Worm (Caenorhabditis elegans): ENCODE data around the gene ttbk-8.2.

The ttbk-8.2 gene

DNA sequence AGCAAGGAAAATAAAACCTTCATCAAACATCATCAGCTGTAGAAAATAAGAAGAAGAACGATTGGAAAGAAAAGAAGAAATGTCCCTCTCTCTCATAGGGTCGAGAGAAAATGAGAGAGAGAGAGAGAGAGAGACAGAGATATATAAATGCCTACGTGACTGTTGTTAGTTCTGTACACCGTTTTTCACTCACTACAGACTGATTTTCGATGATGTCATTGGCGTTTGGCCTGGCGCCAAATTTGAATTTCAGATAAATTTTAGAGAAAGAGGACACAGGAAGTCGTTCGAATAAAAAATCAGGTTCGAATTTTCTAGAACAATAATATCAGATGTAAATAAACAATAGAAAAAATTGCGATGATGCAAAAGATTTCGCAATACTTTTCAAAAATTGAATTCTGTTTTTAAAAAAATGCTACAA, 24.2 kb downstream of the ttbk-8.2 start (continued):
- TF ChIP-seq unc-55 (GFP tag; optimal IDR thresholded peaks at IDR 0.05) = no peak

ce11 chrIV:5657126-5657666, 25.5 kb downstream of the ttbk-8.2 start:
- TF ChIP-seq zag-1 (tag; optimal IDR thresholded peaks at IDR 0.05) = peak; percentile 49
- peak; percentile 84 for TF ChIP-seq egl-27 (tag; optimal IDR thresholded peaks at IDR 0.05)
- peak; percentile 35 for TF ChIP-seq Y55F3AM.14 (GFP tag; optimal IDR thresholded peaks at IDR 0.05)
- no peak for TF ChIP-seq ZK546.5 (tag; optimal IDR thresholded peaks at IDR 0.05)
- TF ChIP-seq snpc-4 (tag; optimal IDR thresholded peaks at IDR 0.05) = no peak
- no peak for TF ChIP-seq mab-5 (tag; optimal IDR thresholded peaks at IDR 0.05)
- no peak for TF ChIP-seq ztf-1 (GFP tag; conservative IDR thresholded peaks at IDR 0.05)
- peak; percentile 76 for TF ChIP-seq C34F6.9 (tag; optimal IDR thresholded peaks at IDR 0.05)
- no peak for TF ChIP-seq aly-2 (tag; optimal IDR thresholded peaks at IDR 0.05)
- peak; percentile 58 to 71 for TF ChIP-seq mdl-1 (tag; optimal IDR thresholded peaks at IDR 0.05)
- peak; percentile 66 for TF ChIP-seq lin-13 (GFP tag; optimal IDR thresholded peaks at IDR 0.05)
- no peak for TF ChIP-seq nhr-12 (tag; optimal IDR thresholded peaks at IDR 0.05)
- no peak for TF ChIP-seq elt-3 (tag; optimal IDR thresholded peaks at IDR 0.05)
- no peak for TF ChIP-seq nhr-23 (tag; optimal IDR thresholded peaks at IDR 0.05)
- TF ChIP-seq skn-1 (tag; optimal IDR thresholded peaks at IDR 0.05) = peak; percentile 100
- TF ChIP-seq blmp-1 (tag; optimal IDR thresholded peaks at IDR 0.05; ENCODE audit: insufficient read depth) = peak; percentile 59
- TF ChIP-seq lsy-2 (tag; optimal IDR thresholded peaks at IDR 0.05) = peak; percentile 30 to 74
- peak; percentile 94 for TF ChIP-seq nhr-21 (tag; optimal IDR thresholded peaks at IDR 0.05)
- no peak for TF ChIP-seq unc-39 (tag; optimal IDR thresholded peaks at IDR 0.05)
- TF ChIP-seq sem-4 (tag; optimal IDR thresholded peaks at IDR 0.05) = peak; percentile 78
- no peak for TF ChIP-seq elt-1 (tag; optimal IDR thresholded peaks at IDR 0.05)
- peak; percentile 90 for TF ChIP-seq sma-3 (GFP tag; optimal IDR thresholded peaks at IDR 0.05)
- peak; percentile 20 for TF ChIP-seq ceh-82 (tag; optimal IDR thresholded peaks at IDR 0.05)
- TF ChIP-seq crh-2 (tag; optimal IDR thresholded peaks at IDR 0.05) = peak; percentile 54
- TF ChIP-seq fos-1 (tag; optimal IDR thresholded peaks at IDR 0.05) = peak; percentile 56
- TF ChIP-seq nhr-11 (tag; optimal IDR thresholded peaks at IDR 0.05) = no peak
- TF ChIP-seq gmeb-1 (tag; optimal IDR thresholded peaks at IDR 0.05) = peak; percentile 60
- TF ChIP-seq sma-9 (GFP tag; optimal IDR thresholded peaks at IDR 0.05) = peak; percentile 92
- TF ChIP-seq sma-9 (tag; optimal IDR thresholded peaks at IDR 0.05) = peak; percentile 70
- TF ChIP-seq lin-39 (tag; optimal IDR thresholded peaks at IDR 0.05) = no peak
- no peak for TF ChIP-seq ama-1 (optimal IDR thresholded peaks at IDR 0.05)
- no peak for TF ChIP-seq ztf-11 (tag; optimal IDR thresholded peaks at IDR 0.05)
- TF ChIP-seq lin-11 (tag; optimal IDR thresholded peaks at IDR 0.05) = peak; percentile 33
- peak; percentile 46 for TF ChIP-seq unc-55 (GFP tag; optimal IDR thresholded peaks at IDR 0.05)
- peak; percentile 90 for TF ChIP-seq nhr-129 (tag; optimal IDR thresholded peaks at IDR 0.05)
- peak; percentile 89 for TF ChIP-seq nhr-25 (tag; optimal IDR thresholded peaks at IDR 0.05)
- TF ChIP-seq R02D3.7 (tag; optimal IDR thresholded peaks at IDR 0.05) = no peak
- peak; percentile 83 for TF ChIP-seq nhr-6 (tag; optimal IDR thresholded peaks at IDR 0.05)
- no peak for TF ChIP-seq nhr-237 (tag; optimal IDR thresholded peaks at IDR 0.05)
- TF ChIP-seq peb-1 (tag; optimal IDR thresholded peaks at IDR 0.05) = no peak
- TF ChIP-seq mbf-1 (tag; optimal IDR thresholded peaks at IDR 0.05) = no peak
- TF ChIP-seq nhr-10 (tag; optimal IDR thresholded peaks at IDR 0.05) = no peak
- no peak for TF ChIP-seq alr-1 (tag; optimal IDR thresholded peaks at IDR 0.05)
- peak; percentile 17 for TF ChIP-seq ztf-4 (tag; optimal IDR thresholded peaks at IDR 0.05)
- peak; percentile 93 for TF ChIP-seq F13H6.1 (tag; optimal IDR thresholded peaks at IDR 0.05)
- no peak for TF ChIP-seq ceh-16 (tag; optimal IDR thresholded peaks at IDR 0.05)
- TF ChIP-seq dmd-4 (tag; optimal IDR thresholded peaks at IDR 0.05) = no peak
- no peak for TF ChIP-seq nhr-77 (tag; optimal IDR thresholded peaks at IDR 0.05)
- no peak for TF ChIP-seq unc-62 (GFP tag; optimal IDR thresholded peaks at IDR 0.05)

Measured in whole organism, L2 larva.